Worm (Caenorhabditis elegans) whole organism, L3 larva: ENCODE data around the gene ccm-3.
A peak's percentile ranks its signal among the peaks of the same experiment; 100 is the strongest.

Experiments
- R02D3.7 ChIP-seq: fragments of 150-350 bp; optimal IDR thresholded peaks from 2 replicates; lab custom pipeline; 2014; ENCODE audit warnings: missing biosample characterization, missing genetic modification characterization
- ZK546.5 ChIP-seq: sonication (generic microtip); optimal IDR thresholded peaks from 2 replicates; lab custom pipeline; 2017; ENCODE audit warnings: missing biosample characterization, missing genetic modification characterization
- aly-2 ChIP-seq: fragments of 150-350 bp; optimal IDR thresholded peaks from 2 replicates; lab custom pipeline; 2014; ENCODE audit warnings: missing biosample characterization, missing genetic modification characterization
- ama-1 ChIP-seq: fragments of 150-350 bp; optimal IDR thresholded peaks from 2 replicates; lab custom pipeline; 2018
- ceh-16 ChIP-seq: sonication (generic microtip); optimal IDR thresholded peaks from 2 replicates; lab custom pipeline; 2017; ENCODE audit warnings: missing biosample characterization, missing genetic modification characterization
- ceh-82 ChIP-seq: fragments of 150-350 bp; optimal IDR thresholded peaks from 2 replicates; lab custom pipeline; 2014; ENCODE audit warnings: missing biosample characterization, missing genetic modification characterization
- ceh-9 ChIP-seq: sonication (generic microtip); optimal IDR thresholded peaks from 2 replicates; lab custom pipeline; 2018; ENCODE audit warnings: missing biosample characterization, missing genetic modification characterization
- daf-12 ChIP-seq: fragments of 150-350 bp; optimal IDR thresholded peaks from 2 replicates; lab custom pipeline; 2014; ENCODE audit warnings: missing biosample characterization, missing genetic modification reagents, missing genetic modification characterization
- egl-27 ChIP-seq: sonication (generic microtip); optimal IDR thresholded peaks from 4 replicates; lab custom pipeline; 2017; ENCODE audit warnings: missing biosample characterization, missing genetic modification reagents, missing genetic modification characterization
- elt-1 ChIP-seq: fragments of 150-350 bp; optimal IDR thresholded peaks from 2 replicates; lab custom pipeline; 2014; ENCODE audit warnings: missing biosample characterization, missing genetic modification characterization
- elt-2 ChIP-seq: sonication (generic microtip); optimal IDR thresholded peaks from 2 replicates; lab custom pipeline; 2016; ENCODE audit warnings: missing genetic modification reagents, mild to moderate bottlenecking, missing genetic modification characterization, missing compliant biosample characterization
- elt-3 ChIP-seq, 3 experiments: fragments of 150-350 bp in 1 of 3; sonication (generic microtip) in 2 of 3; optimal IDR thresholded peaks; 2 replicates in 2 of 3; 4 replicates in 1 of 3; lab custom pipeline; 2014 to 2017; ENCODE audit warnings: missing biosample characterization in 3 of 3, missing genetic modification characterization in 3 of 3
- eor-1 ChIP-seq, 2 experiments: fragments of 150-350 bp; optimal IDR thresholded peaks; 2 replicates each; lab custom pipeline; 2014 to 2018; ENCODE audit warnings: missing biosample characterization in 2 of 2, missing genetic modification characterization in 2 of 2
- fkh-10 ChIP-seq: sonication (generic microtip); optimal IDR thresholded peaks from 2 replicates; lab custom pipeline; 2017; ENCODE audit warnings: missing biosample characterization, missing genetic modification reagents, missing genetic modification characterization
- fkh-2 ChIP-seq: fragments of 150-350 bp; optimal IDR thresholded peaks from 2 replicates; lab custom pipeline; 2014; ENCODE audit warnings: missing biosample characterization, missing genetic modification reagents, missing genetic modification characterization
- hmg-11 ChIP-seq: sonication (generic microtip); optimal IDR thresholded peaks from 2 replicates; lab custom pipeline; 2016; ENCODE audit warnings: missing genetic modification characterization, missing compliant biosample characterization
- jun-1 ChIP-seq: fragments of 150-350 bp; optimal IDR thresholded peaks from 2 replicates; lab custom pipeline; 2014; ENCODE audit warnings: missing biosample characterization, missing genetic modification reagents, missing genetic modification characterization
- lin-15B ChIP-seq: fragments of 150-350 bp; optimal IDR thresholded peaks from 2 replicates; lab custom pipeline; 2014; ENCODE audit warnings: missing biosample characterization, missing genetic modification characterization
- lsy-12 ChIP-seq: sonication (generic microtip); optimal IDR thresholded peaks from 2 replicates; lab custom pipeline; 2016; ENCODE audit warnings: mild to moderate bottlenecking, missing genetic modification characterization, missing compliant biosample characterization
- nfya-1 ChIP-seq: sonication (generic microtip); optimal IDR thresholded peaks from 2 replicates; lab custom pipeline; 2017; ENCODE audit warnings: missing genetic modification characterization, mild to moderate bottlenecking, missing compliant biosample characterization, antibody characterized with exemption, moderate library complexity; ENCODE audit not compliant: insufficient read depth
- nhr-11 ChIP-seq: fragments of 150-350 bp; optimal IDR thresholded peaks from 2 replicates; lab custom pipeline; 2014; ENCODE audit warnings: missing biosample characterization, missing genetic modification characterization
- nhr-12 ChIP-seq: fragments of 150-350 bp; optimal IDR thresholded peaks from 2 replicates; lab custom pipeline; 2014; ENCODE audit warnings: missing biosample characterization, missing genetic modification characterization
- nhr-23 ChIP-seq: fragments of 150-350 bp; optimal IDR thresholded peaks from 2 replicates; lab custom pipeline; 2014; ENCODE audit warnings: missing biosample characterization, missing genetic modification reagents, missing genetic modification characterization
- nhr-25 ChIP-seq: sonication (generic microtip); optimal IDR thresholded peaks from 2 replicates; lab custom pipeline; 2017; ENCODE audit warnings: missing biosample characterization, missing genetic modification characterization
- nhr-43 ChIP-seq: sonication (generic microtip); optimal IDR thresholded peaks from 2 replicates; lab custom pipeline; 2016; ENCODE audit warnings: mild to moderate bottlenecking, missing genetic modification characterization, missing compliant biosample characterization; ENCODE audit not compliant: poor library complexity, severe bottlenecking
- nhr-67 ChIP-seq: fragments of 150-350 bp; optimal IDR thresholded peaks from 2 replicates; lab custom pipeline; 2014; ENCODE audit warnings: missing biosample characterization, missing genetic modification characterization
- nhr-77 ChIP-seq: fragments of 150-350 bp; optimal IDR thresholded peaks from 2 replicates; lab custom pipeline; 2014; ENCODE audit warnings: missing biosample characterization, missing genetic modification characterization
- pha-4 ChIP-seq: fragments of 150-350 bp; optimal IDR thresholded peaks from 2 replicates; lab custom pipeline; 2014; ENCODE audit warnings: missing biosample characterization, missing genetic modification reagents, missing genetic modification characterization
- pqm-1 ChIP-seq: fragments of 150-350 bp; optimal IDR thresholded peaks from 2 replicates; lab custom pipeline; 2017; ENCODE audit warnings: missing biosample characterization, missing genetic modification characterization, inconsistent platforms
- skn-1 ChIP-seq: fragments of 150-350 bp; optimal IDR thresholded peaks from 2 replicates; lab custom pipeline; 2014; ENCODE audit warnings: missing biosample characterization, missing genetic modification characterization
- snpc-4 ChIP-seq: fragments of 150-350 bp; optimal IDR thresholded peaks from 2 replicates; lab custom pipeline; 2014; ENCODE audit warnings: missing biosample characterization, missing genetic modification characterization
- tbx-2 ChIP-seq: sonication (generic microtip); optimal IDR thresholded peaks from 2 replicates; lab custom pipeline; 2016; ENCODE audit warnings: mild to moderate bottlenecking, missing genetic modification characterization, missing compliant biosample characterization
- unc-39 ChIP-seq: sonication (generic microtip); optimal IDR thresholded peaks from 4 replicates; lab custom pipeline; 2017; ENCODE audit warnings: missing biosample characterization, missing genetic modification characterization
- ztf-11 ChIP-seq: fragments of 150-350 bp; optimal IDR thresholded peaks from 2 replicates; lab custom pipeline; 2014; ENCODE audit warnings: missing biosample characterization, missing genetic modification characterization
- ztf-4 ChIP-seq: fragments of 150-350 bp; optimal IDR thresholded peaks from 2 replicates; lab custom pipeline; 2014; ENCODE audit warnings: missing biosample characterization, missing genetic modification characterization

ccm-3 gene

DNA sequence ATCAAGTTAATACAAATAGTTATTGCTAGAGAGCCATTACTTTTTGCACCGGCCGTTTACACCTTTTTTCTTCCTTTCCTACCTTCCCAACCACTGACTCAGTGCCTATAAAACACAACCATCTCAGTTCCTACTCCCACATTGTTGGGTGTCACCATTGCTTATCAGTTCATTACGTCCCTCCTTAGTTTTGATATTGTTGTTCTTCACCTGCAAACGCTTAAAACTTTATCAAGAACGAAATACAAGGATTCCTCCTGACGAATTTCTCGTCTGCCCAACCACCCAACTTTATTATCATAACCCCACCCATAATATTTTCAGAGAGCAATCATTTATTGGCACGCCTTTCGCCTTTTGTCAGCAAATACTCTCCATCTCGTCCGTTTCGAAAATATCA, 20.0 kb upstream of the ccm-3 start:
- peak; percentile 38 for TF ChIP-seq pqm-1 (tag; lab: Kevin White, UChicago)
- TF ChIP-seq fkh-10 (GFP tag; lab: Kevin White, UChicago), result no peak
- peak; percentile 38 for TF ChIP-seq jun-1 (tag; lab: Kevin White, UChicago)
- no peak for TF ChIP-seq tbx-2 (tag; lab: Kevin White, UChicago)
- peak; percentile 84 for TF ChIP-seq elt-2 (tag; lab: Kevin White, UChicago)
- no peak for TF ChIP-seq R02D3.7 (tag; lab: Kevin White, UChicago)
- no peak for TF ChIP-seq aly-2
- TF ChIP-seq nhr-12 (tag; lab: Kevin White, UChicago), result no peak

- TF ChIP-seq nhr-23 (tag; lab: Kevin White, UChicago), result no peak
- no peak for TF ChIP-seq nhr-77 (tag; lab: Kevin White, UChicago)
- TF ChIP-seq fkh-2 (tag; lab: Kevin White, UChicago), result no peak
- TF ChIP-seq egl-27 (tag; lab: Kevin White, UChicago), result no peak
- TF ChIP-seq elt-1 (tag; lab: Kevin White, UChicago), result no peak
- no peak for TF ChIP-seq nfya-1 (tag; lab: Kevin White, UChicago)
- TF ChIP-seq nhr-25, result no peak
- no peak for TF ChIP-seq ceh-9 (tag; lab: Kevin White, UChicago)
- TF ChIP-seq elt-3 (tag; optimal IDR thresholded peaks at IDR 0.05; lab: Kevin White, UChicago), result no peak
- no peak for TF ChIP-seq ceh-16
- TF ChIP-seq ceh-82, result no peak
- no peak for TF ChIP-seq ztf-4 (tag; lab: Kevin White, UChicago)
- TF ChIP-seq ama-1 (lab: Kevin White, UChicago), result no peak
- TF ChIP-seq ztf-11, result no peak
- TF ChIP-seq pha-4 (tag; lab: Kevin White, UChicago), result no peak
- TF ChIP-seq daf-12 (tag; lab: Kevin White, UChicago), result no peak
- TF ChIP-seq skn-1 (tag; lab: Kevin White, UChicago), result no peak
- TF ChIP-seq nhr-43 (tag; lab: Kevin White, UChicago), result no peak
Observed at ce11 chrII:10621965-10622364, 14.9 kb upstream of the ccm-3 start, which contains the start of gene cutl-9. Gene cutl-9, plus strand, starts transcription at chrII:10622265.

ce11 chrII:10618157-10618556, 11.1 kb upstream of the ccm-3 start, which contains the start of gene C14A4.13:
Gene C14A4.13, plus strand, starts transcription at chrII:10618457.
- TF ChIP-seq nhr-43 (tag; lab: Kevin White, UChicago) (no peak), tbx-2 (tag; lab: Kevin White, UChicago) (no peak), unc-39 (tag; lab: Kevin White, UChicago) (no peak), nhr-67 (tag; lab: Kevin White, UChicago) (no peak), ama-1 (lab: Kevin White, UChicago) (no peak), ceh-82 (no peak), daf-12 (tag; lab: Kevin White, UChicago) (no peak), aly-2 (no peak), ZK546.5 (tag; lab: Kevin White, UChicago) (no peak)

ce11 chrII:10612743-10613142, 5.7 kb upstream of the ccm-3 start, which contains the start of gene C14A4.12:
Gene C14A4.12, plus strand, starts transcription at chrII:10613043.
- TF ChIP-seq eor-1 (tag; optimal IDR thresholded peaks at IDR 0.05; lab: Kevin White, UChicago) (no peak), nhr-25 (no peak), aly-2 (no peak), egl-27 (tag; lab: Kevin White, UChicago) (no peak), nhr-23 (tag; lab: Kevin White, UChicago) (no peak), nhr-11 (tag; lab: Kevin White, UChicago) (no peak), hmg-11 (no peak), pha-4 (tag; lab: Kevin White, UChicago) (peak; percentile 90)

- TF ChIP-seq nfya-1 (tag; lab: Kevin White, UChicago) (no peak), snpc-4 (tag; lab: Kevin White, UChicago) (no peak), nhr-43 (tag; lab: Kevin White, UChicago) (no peak), nhr-77 (tag; lab: Kevin White, UChicago) (no peak), lsy-12 (tag; lab: Kevin White, UChicago) (no peak), pha-4 (tag; lab: Kevin White, UChicago) (no peak), lin-15B (tag; lab: Kevin White, UChicago) (no peak), ZK546.5 (tag; lab: Kevin White, UChicago) (no peak), hmg-11 (no peak), fkh-2 (tag; lab: Kevin White, UChicago) (no peak), unc-39 (tag; lab: Kevin White, UChicago) (no peak), nhr-23 (tag; lab: Kevin White, UChicago) (no peak)
- TF ChIP-seq, all 47 proteins: peak for 0
Observed at ce11 chrII:10608821-10609220, 1.7 kb upstream of the ccm-3 start.
